Worm (Caenorhabditis elegans): ENCODE data around the gene srsx-17.

srsx-17 gene

ce11 chrV:5939503-5940072 is 12.1 kb downstream of the srsx-17 start, which contains the start of gene syf-3 (continued):
- TF ChIP-seq mab-9 (GFP tag; IDR thresholded peaks at IDR 0.05), result 0 out of 2 replicates have a peak, but pooled peaks have one; percentile 34
- TF ChIP-seq nhr-90 (tag; optimal IDR thresholded peaks at IDR 0.05; ENCODE audit: poor library complexity), result peak; percentile 59
- TF ChIP-seq mef-2 (tag; optimal IDR thresholded peaks at IDR 0.05), result no peak
- TF ChIP-seq alr-1 (tag; optimal IDR thresholded peaks at IDR 0.05; ENCODE audit: borderline replicate concordance), result no peak
- TF ChIP-seq lir-3 (tag; optimal IDR thresholded peaks at IDR 0.05; ENCODE audit: poor library complexity), result peak; percentile 11
- TF ChIP-seq swsn-7 (tag; optimal IDR thresholded peaks at IDR 0.05), result peak; percentile 59
- no peak for TF ChIP-seq ceh-63 (GFP tag; optimal IDR thresholded peaks at IDR 0.05)
- TF ChIP-seq fkh-4 (tag; optimal IDR thresholded peaks at IDR 0.05; ENCODE audit: borderline replicate concordance), result peak; percentile 3
- TF ChIP-seq sox-4 (tag; optimal IDR thresholded peaks at IDR 0.05), result peak; percentile 37
- no peak for TF ChIP-seq Y116A8C.19 (tag; optimal IDR thresholded peaks at IDR 0.05; ENCODE audit: borderline replicate concordance)
- TF ChIP-seq elt-3 (tag; optimal IDR thresholded peaks at IDR 0.05), result no peak
- TF ChIP-seq lin-15B (tag; optimal IDR thresholded peaks at IDR 0.05), result no peak
- no peak for TF ChIP-seq unc-62 (GFP tag; optimal IDR thresholded peaks at IDR 0.05)
- TF ChIP-seq zag-1 (tag; optimal IDR thresholded peaks at IDR 0.05), result no peak
- TF ChIP-seq nhr-77 (tag; optimal IDR thresholded peaks at IDR 0.05), result no peak
- TF ChIP-seq lsy-2 (tag; optimal IDR thresholded peaks at IDR 0.05), result peak; percentile 72 to 78
- TF ChIP-seq aly-2 (tag; optimal IDR thresholded peaks at IDR 0.05), result peak; percentile 69
- TF ChIP-seq nhr-47 (tag; optimal IDR thresholded peaks at IDR 0.05), result peak; percentile 84
- TF ChIP-seq aha-1 (tag; optimal IDR thresholded peaks at IDR 0.05), result no peak
- no peak for TF ChIP-seq lin-13 (GFP tag; optimal IDR thresholded peaks at IDR 0.05)
- peak; percentile 99 to 100 for TF ChIP-seq lin-35 (GFP tag; optimal IDR thresholded peaks at IDR 0.05)
- peak; percentile 35 for TF ChIP-seq jun-1 (tag; optimal IDR thresholded peaks at IDR 0.05)
- no peak for TF ChIP-seq zip-4 (GFP tag; optimal IDR thresholded peaks at IDR 0.05)
- peak; percentile 30 for TF ChIP-seq ceh-90 (tag; optimal IDR thresholded peaks at IDR 0.05)
- peak; percentile 62 for TF ChIP-seq lin-39 (tag; optimal IDR thresholded peaks at IDR 0.05)
- TF ChIP-seq C34B4.2 (tag; optimal IDR thresholded peaks at IDR 0.05), result no peak
- no peak for TF ChIP-seq nhr-84 (tag; optimal IDR thresholded peaks at IDR 0.05)
- TF ChIP-seq hpl-2 (GFP tag; optimal IDR thresholded peaks at IDR 0.05), result no peak
- peak; percentile 76 for TF ChIP-seq nhr-71 (tag; optimal IDR thresholded peaks at IDR 0.05)
- TF ChIP-seq snpc-4 (tag; optimal IDR thresholded peaks at IDR 0.05), result peak; percentile 38
- TF ChIP-seq egl-13 (tag; optimal IDR thresholded peaks at IDR 0.05), result no peak
- peak; percentile 3 for TF ChIP-seq C04F5.9 (tag; optimal IDR thresholded peaks at IDR 0.05)
- peak; percentile 73 for TF ChIP-seq snu-23 (GFP tag; optimal IDR thresholded peaks at IDR 0.05)
- TF ChIP-seq ama-1 (optimal IDR thresholded peaks at IDR 0.05), result no peak
- peak in 1 of 2 experiments; percentile 44 for TF ChIP-seq mdl-1 (tag; optimal IDR thresholded peaks at IDR 0.05)
- no peak for TF ChIP-seq efl-3 (GFP tag; optimal IDR thresholded peaks at IDR 0.05)
- no peak for TF ChIP-seq hlh-17 (GFP tag; optimal IDR thresholded peaks at IDR 0.05; ENCODE audit: borderline replicate concordance)
- TF ChIP-seq lin-14 (GFP tag; optimal IDR thresholded peaks at IDR 0.05), result no peak
- TF ChIP-seq isw-1 (GFP tag; IDR thresholded peaks at IDR 0.05), result peak; percentile 42
- TF ChIP-seq dpl-1 (GFP tag; optimal IDR thresholded peaks at IDR 0.05), result peak; percentile 99 to 100 (median 100)
- peak; percentile 49 for TF ChIP-seq nhr-20 (tag; optimal IDR thresholded peaks at IDR 0.05)
- no peak for TF ChIP-seq ets-5 (GFP tag; IDR thresholded peaks at IDR 0.05)
- no peak for TF ChIP-seq tlp-1 (tag; optimal IDR thresholded peaks at IDR 0.05)
- TF ChIP-seq nhr-12 (tag; optimal IDR thresholded peaks at IDR 0.05), result no peak
- TF ChIP-seq F16B12.6 (tag; optimal IDR thresholded peaks at IDR 0.05), result peak; percentile 30
- no peak for TF ChIP-seq elt-2 (tag; optimal IDR thresholded peaks at IDR 0.05)
- no peak for TF ChIP-seq sup-37 (GFP tag; optimal IDR thresholded peaks at IDR 0.05)

All from whole organism, L1 larva.